Fruit fly (Drosophila melanogaster) whole organism, prepupa: ENCODE measurements around the gene Prtl99C.

ENCODE experiments used
- CG10631 ChIP-seq: fragments of 200-800 bp; sonication (Bioruptor generic); optimal IDR thresholded peaks from 2 replicates; lab custom pipeline; 2016; ENCODE audit warnings: missing biosample characterization, missing genetic modification characterization
- CG4318 ChIP-seq: fragments of 200-800 bp; sonication (Bioruptor generic); optimal IDR thresholded peaks from 3 replicates; lab custom pipeline; 2017; ENCODE audit warnings: missing biosample characterization, mild to moderate bottlenecking, missing genetic modification characterization
- OdsH ChIP-seq: fragments of 200-800 bp; sonication (Bioruptor generic); optimal IDR thresholded peaks from 3 replicates; lab custom pipeline; 2016; ENCODE audit warnings: missing biosample characterization, missing genetic modification characterization
- Sox102F ChIP-seq: fragments of 200-800 bp; sonication (Bioruptor generic); optimal IDR thresholded peaks from 2 replicates; lab custom pipeline; 2016; ENCODE audit warnings: missing biosample characterization, mild to moderate bottlenecking, missing genetic modification characterization

DNA sequence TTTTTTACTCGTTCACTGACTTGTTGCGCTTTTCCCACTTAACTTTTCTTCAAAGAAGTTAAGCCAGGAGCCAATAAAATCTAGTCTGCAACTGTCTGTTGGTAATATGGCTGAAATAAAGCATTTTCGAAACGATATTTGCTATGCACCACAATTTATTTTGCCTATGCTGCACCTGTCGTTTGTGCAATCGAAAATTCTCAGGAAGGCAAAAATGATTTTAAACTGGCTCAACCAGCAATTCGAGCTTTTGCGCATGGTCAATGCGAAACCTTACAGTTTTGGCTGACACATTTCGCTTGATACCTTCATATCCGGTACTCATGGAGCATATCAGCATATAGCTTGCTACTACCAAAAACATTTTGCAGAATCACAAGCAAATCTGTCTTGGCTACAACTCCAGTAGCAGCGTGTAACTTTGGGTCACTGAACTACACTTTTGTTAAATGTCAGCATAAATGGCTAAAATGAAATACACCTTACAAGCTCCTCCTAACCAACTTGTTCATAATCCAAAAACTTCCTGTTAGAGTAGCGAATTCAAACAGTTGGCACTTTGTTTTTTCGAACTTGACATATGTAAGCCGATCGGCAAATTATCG lies 4.1 kb downstream of the Prtl99C start:
- TF ChIP-seq CG10631 (no peak), OdsH (GFP tag; lab: Kevin White, UChicago) (no peak), CG4318 (GFP tag; lab: Kevin White, UChicago) (no peak), Sox102F (GFP tag; lab: Kevin White, UChicago) (no peak)
